Worm (Caenorhabditis elegans): ENCODE data around the gene lron-3.

Gene lron-3

DNA sequence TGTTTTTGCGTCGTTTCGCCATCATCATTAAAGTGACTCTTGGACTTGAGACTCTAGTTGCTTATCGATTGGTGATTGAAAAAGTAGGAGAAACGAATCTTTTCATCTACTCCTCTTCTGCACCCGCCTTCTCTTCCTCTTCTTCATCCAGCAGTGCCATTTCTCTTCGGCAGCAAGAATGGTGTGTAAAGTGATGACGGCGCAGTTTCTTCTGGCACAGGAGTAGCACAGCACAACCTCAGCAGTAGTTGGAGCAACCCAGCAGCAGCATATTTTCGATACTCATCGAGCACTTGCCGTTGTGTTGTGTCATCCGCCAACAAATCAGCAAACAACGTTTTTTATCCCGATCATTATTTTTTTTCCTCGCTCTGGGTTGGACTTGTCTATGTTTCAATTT is 17.7 kb upstream of the lron-3 start:
- TF ChIP-seq W03F9.2 (tag; optimal IDR thresholded peaks at IDR 0.05) (no peak), him-1 (tag; optimal IDR thresholded peaks at IDR 0.05) (no peak), dao-5 (tag; optimal IDR thresholded peaks at IDR 0.05) (no peak)

DNA sequence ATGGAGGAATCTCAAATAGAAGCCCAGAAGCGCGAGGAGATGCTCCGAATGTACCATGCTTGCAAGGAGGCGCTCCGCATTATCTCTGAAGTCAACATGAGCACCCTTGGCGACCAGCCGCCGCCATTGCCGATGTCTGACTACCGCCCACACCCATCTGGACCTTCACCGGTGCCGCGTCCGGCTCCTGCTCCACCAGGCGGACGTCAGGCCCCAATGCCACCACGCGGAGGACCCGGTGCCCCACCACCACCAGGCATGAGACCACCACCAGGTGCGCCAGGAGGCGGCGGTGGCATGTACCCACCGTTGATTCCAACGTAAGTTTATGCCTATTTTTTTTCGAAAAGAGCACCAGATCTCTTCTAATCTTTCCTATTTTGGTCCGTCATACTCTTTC is 14.3 kb upstream of the lron-3 start:
- TF ChIP-seq him-1 (tag; optimal IDR thresholded peaks at IDR 0.05) (no peak), dao-5 (tag; optimal IDR thresholded peaks at IDR 0.05) (no peak), W03F9.2 (tag; optimal IDR thresholded peaks at IDR 0.05) (no peak)

DNA sequence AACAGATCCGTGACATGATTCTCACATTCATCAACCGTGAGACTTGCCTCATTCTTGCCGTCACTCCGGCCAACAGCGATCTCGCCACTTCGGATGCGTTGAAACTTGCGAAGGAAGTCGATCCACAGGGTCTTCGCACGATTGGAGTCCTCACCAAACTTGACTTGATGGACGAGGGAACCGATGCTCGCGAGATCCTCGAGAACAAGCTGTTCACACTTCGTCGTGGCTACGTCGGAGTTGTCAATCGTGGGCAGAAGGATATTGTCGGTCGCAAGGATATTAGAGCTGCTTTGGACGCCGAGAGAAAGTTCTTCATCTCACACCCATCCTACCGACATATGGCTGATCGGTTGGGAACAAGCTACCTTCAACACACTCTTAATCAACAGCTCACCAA is 11.9 kb upstream of the lron-3 start:
- TF ChIP-seq W03F9.2 (tag; optimal IDR thresholded peaks at IDR 0.05): no peak
- TF ChIP-seq him-1 (tag; optimal IDR thresholded peaks at IDR 0.05): no peak
- TF ChIP-seq dao-5 (tag; optimal IDR thresholded peaks at IDR 0.05): no peak

DNA sequence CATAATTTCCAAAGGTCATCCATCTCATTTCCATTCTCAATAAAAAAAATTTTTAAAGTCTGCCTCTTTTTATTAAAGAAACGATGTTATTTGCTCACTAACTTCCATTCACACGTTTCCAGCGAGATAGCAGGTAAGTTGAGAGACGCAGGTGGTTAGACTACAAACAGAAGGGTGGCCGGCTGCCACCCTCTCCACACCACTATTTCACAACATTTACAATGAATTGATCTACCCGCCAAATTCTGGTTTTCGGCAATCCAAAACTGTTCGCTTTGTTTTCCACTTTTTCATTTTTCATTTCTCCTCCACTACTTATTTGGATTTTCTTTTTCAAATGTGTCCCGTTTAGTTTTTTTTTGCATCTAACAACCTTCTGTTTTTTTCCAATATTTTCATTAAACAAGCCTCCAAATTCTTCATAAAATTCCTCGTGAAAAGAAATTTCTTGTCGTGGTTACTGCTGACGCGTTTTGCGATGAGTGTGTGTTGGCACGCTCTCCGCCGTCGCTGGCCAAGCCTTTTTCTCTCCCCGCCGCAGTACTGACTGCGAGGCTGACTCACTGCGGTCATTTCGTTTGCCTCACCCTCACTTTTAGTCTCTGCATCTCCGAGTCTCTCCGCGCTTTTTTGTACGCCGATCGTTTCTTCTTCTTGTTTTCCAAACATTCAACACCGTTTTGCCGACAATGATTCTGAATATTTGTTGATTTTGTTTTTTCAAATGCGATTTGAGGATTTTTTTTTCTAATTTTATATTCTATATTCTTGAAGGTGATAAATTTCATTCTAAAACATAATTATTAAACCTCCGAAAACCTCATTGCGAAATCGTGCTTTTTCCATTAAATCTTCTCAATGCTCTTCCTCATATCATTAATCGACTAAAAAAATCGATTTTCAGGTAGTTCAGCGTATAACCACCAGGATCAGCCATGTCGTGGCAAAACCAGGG is 10.5 kb upstream of the lron-3 start, which contains the start of gene dyn-1:
Gene dyn-1, plus strand, starts transcription at position 905 of the 955 bp plus-strand sequence.
- TF ChIP-seq dao-5 (tag; optimal IDR thresholded peaks at IDR 0.05) (no peak), him-1 (tag; optimal IDR thresholded peaks at IDR 0.05) (no peak), W03F9.2 (tag; optimal IDR thresholded peaks at IDR 0.05) (peak; percentile 14)

DNA sequence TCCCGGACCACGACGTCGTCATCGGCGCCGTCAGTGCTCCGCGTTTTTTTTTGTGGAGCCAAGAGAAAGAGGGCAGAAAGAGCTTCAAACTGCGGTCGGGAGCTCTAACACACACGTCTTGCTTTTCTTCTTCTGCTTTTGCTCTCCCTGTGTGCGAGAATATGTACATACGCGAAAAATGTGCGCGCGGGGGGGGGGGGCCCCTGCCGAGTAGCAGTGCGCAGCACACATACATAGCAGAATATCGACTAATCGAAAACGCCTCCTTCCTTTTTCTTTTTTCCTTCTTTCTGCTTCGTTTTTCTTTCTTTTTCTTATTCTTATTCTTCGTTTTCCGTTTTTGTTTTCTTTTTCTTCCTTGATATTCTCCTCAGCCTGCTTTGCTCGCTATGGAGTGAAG is 8.9 kb upstream of the lron-3 start:
- TF ChIP-seq him-1 (tag; optimal IDR thresholded peaks at IDR 0.05) (peak; percentile 77), dao-5 (tag; optimal IDR thresholded peaks at IDR 0.05) (no peak)

DNA sequence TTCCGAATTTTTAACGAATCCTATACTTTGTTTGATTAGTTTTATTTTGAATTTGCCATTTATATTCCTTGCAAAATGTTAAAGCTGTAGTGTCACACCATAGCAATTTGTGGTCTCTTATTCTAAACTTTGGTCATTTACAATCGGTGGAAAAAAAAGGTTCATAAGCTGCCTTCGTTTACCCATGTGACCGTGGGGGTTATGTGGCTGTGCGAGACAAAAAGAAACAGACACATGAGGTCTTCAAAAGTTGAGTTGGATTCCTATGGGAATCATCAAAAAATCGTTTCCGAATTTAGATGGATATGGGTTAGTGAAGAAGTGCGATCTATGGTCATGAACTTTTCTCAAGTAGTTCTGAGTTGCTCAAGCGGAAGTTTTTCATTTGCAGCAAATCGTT is 6.6 kb upstream of the lron-3 start:
- TF ChIP-seq W03F9.2 (tag; optimal IDR thresholded peaks at IDR 0.05): no peak
- TF ChIP-seq him-1 (tag; optimal IDR thresholded peaks at IDR 0.05): no peak
- no peak for TF ChIP-seq dao-5 (tag; optimal IDR thresholded peaks at IDR 0.05)

DNA sequence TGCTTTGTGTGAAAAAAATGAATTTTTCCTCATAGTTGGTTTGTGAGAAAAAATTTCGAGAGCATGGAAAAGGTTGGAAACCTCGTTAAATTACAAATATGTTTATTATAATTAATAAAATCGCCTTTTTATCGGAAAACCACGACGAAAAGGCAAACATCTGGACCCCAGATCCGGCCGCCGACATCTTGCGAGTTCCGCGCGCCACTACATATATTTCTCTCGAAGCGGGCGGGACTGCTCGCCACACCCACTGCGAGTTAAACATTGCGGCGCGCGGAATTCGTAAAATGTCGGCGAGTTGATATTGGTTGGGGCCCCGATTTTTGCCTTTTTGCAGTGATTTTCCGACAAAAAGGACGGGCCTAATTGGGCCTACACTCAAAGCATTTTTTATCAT is 1.7 kb upstream of the lron-3 start:
- TF ChIP-seq him-1 (tag; optimal IDR thresholded peaks at IDR 0.05) (no peak), W03F9.2 (tag; optimal IDR thresholded peaks at IDR 0.05) (no peak), dao-5 (tag; optimal IDR thresholded peaks at IDR 0.05) (no peak)

DNA sequence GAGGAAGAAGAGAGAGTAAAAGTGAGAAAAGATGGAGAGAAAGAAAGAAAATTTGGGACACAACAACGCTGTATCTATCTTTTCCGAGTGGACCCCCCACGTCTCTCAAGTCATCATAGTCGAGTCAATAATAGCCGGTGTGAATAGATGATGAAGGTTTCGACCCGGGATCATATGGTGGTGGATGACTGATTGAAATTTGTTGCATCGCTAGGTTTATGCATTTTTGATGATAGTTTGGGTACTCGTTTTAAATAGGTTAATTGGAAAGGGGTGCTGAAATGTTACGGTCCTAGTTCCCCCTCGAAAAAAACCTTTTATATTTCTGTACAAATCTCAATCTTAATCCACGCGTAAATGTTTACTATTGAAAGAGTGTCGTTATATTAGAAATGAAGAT is 2.2 kb downstream of the lron-3 start:
- no peak for TF ChIP-seq dao-5 (tag; optimal IDR thresholded peaks at IDR 0.05)
- no peak for TF ChIP-seq W03F9.2 (tag; optimal IDR thresholded peaks at IDR 0.05)
- no peak for TF ChIP-seq him-1 (tag; optimal IDR thresholded peaks at IDR 0.05)

DNA sequence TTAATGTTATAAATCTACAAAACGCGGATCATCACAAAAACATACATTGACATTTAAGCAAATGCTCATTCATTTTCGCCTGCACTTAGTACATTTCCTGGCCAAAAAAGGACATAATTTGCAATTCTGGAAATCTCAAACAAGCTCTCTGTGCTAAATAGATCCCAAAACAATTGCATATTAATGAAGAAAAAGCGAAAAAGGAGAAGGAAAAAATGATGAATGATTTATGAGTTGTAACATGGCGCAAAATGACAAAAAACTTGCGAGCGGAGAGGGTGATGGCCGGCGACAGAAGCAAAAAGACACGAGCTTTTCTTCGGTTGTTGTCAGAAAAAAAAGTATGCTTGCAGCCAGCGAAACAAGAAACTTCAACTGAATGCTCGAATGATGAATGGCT is 2.8 kb downstream of the lron-3 start:
- TF ChIP-seq dao-5 (tag; optimal IDR thresholded peaks at IDR 0.05): no peak
- TF ChIP-seq W03F9.2 (tag; optimal IDR thresholded peaks at IDR 0.05): no peak
- TF ChIP-seq him-1 (tag; optimal IDR thresholded peaks at IDR 0.05): no peak

DNA sequence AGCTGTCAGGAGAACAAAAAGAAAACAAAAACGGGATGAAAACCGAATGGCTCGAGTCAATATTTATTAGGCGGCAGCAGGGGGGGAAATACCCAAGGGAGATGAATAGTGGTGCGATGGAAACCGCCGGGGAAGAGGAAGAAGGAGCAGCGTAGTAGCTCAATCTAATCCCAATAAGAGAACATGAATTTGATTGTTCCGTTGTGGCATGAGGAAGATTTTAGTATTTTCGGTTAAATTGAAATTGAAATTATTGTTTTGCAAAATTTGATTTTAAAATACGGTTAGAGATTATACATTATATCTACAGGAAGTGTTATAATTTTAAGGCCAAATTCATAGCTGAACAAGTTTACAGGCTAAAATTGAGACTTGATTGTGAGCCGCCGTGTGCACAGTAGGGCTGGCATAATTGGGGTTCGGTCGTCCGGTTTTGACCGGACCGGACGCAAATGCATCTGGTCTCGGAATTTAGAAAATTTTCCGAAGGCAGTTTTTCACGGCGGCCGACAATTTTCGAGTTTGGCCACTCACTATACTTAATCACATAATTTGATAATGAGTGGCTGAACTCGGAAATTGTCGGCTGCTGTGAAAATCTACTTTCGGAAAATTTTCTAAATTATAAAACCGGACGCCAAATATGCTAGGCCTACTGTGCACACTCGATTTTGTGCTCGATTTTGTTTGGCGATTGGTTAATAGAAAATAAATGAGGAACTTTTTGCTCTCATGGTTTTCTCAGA is 5.6 kb downstream of the lron-3 start:
- TF ChIP-seq him-1 (tag; optimal IDR thresholded peaks at IDR 0.05) (no peak), dao-5 (tag; optimal IDR thresholded peaks at IDR 0.05) (no peak), W03F9.2 (tag; optimal IDR thresholded peaks at IDR 0.05) (no peak)

DNA sequence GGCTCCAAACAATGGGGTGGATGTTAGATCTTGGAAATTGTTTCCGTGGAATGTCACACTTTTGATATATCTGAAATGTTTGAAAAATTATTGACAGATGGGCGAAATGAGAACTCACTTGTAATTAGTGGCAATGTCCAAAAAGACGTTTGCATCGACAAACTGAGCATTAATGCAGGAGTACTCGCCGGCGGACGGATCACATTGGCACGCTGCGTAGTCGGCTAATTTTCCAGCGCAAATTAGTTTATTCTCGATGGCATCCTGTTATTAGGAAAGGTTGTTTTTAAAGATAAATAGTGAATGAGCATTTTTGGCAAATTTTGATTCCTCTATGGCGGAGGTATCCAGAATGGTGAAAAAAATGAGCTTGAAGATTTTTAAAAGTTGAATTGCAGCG is 7.0 kb downstream of the lron-3 start:
- TF ChIP-seq dao-5 (tag; optimal IDR thresholded peaks at IDR 0.05): no peak
- no peak for TF ChIP-seq W03F9.2 (tag; optimal IDR thresholded peaks at IDR 0.05)
- TF ChIP-seq him-1 (tag; optimal IDR thresholded peaks at IDR 0.05): no peak

DNA sequence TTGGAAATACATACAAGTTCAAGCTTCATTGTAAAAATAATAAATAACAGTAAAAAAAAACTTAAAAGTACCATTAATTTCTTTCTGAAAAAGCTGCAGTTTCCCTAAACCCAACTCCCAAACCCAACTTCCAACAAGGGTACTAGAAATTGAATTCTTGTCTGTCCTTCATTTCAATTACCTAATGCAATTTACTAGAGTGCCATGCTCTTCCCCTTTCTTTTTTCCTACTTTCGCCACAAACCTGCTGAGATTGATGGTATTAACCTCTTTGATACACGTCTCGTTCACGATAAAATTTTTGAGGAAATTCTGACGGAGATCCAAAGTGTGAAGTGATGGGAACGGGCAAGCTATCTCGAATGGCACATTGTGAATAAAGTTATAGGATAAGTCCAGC is 9.9 kb downstream of the lron-3 start:
- TF ChIP-seq dao-5 (tag; optimal IDR thresholded peaks at IDR 0.05): no peak
- TF ChIP-seq W03F9.2 (tag; optimal IDR thresholded peaks at IDR 0.05): no peak
- no peak for TF ChIP-seq him-1 (tag; optimal IDR thresholded peaks at IDR 0.05)

DNA sequence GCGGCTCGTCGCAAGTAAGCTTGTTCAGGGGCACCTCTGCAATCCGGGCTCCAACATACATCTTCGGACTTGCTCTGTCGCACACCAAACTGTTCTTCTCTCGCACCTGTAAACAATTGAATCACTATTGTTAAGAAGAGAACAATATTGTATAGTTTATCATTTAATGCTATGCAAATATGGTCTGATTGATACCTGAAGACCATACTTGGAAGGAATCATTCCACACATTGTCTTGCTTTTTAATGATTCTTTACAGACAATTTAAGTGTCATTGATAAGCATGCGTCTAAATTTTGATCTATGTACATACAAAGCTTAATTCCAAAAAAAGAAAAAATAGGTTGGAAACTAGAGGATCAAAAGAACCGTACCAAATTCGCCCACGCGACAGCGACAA is 10.8 kb downstream of the lron-3 start:
- TF ChIP-seq W03F9.2 (tag; optimal IDR thresholded peaks at IDR 0.05): no peak
- TF ChIP-seq dao-5 (tag; optimal IDR thresholded peaks at IDR 0.05): no peak
- no peak for TF ChIP-seq him-1 (tag; optimal IDR thresholded peaks at IDR 0.05)

DNA sequence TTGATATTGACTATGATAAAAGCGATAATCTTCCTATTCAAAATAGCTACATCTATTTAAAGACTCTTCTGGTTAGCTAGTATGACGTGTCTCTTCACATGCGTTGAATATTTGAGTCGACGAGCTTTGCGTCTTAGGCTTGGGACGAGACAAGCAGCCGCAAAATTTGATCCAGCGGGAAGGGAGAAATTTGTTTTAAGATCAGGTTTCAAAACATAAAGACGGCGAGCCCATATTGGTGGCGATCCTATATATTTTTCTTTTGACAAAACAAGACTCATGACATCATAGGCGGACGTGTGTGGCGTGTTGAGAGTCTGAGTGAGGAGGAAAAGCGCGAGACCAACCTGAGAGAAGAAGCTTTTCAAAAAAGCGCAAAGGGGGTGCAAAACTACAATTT is 12.3 kb downstream of the lron-3 start:
- no peak for TF ChIP-seq him-1 (tag; optimal IDR thresholded peaks at IDR 0.05)
- TF ChIP-seq W03F9.2 (tag; optimal IDR thresholded peaks at IDR 0.05): no peak
- no peak for TF ChIP-seq dao-5 (tag; optimal IDR thresholded peaks at IDR 0.05)

Data from whole organism, L4/young adult.